Worm (Caenorhabditis elegans) whole organism, L2 larva: Measurements from ENCODE around the gene mrps-12.

ENCODE experiments used
- C34F6.9 ChIP-seq: fragments of 150-350 bp; optimal IDR thresholded peaks from 2 replicates; lab custom pipeline; 2014; ENCODE audit warnings: missing biosample characterization, missing genetic modification characterization
- F13H6.1 ChIP-seq: sonication (generic microtip); optimal IDR thresholded peaks from 2 replicates; lab custom pipeline; 2016; ENCODE audit warnings: missing genetic modification characterization, missing compliant biosample characterization
- ceh-16 ChIP-seq: fragments of 150-350 bp; optimal IDR thresholded peaks from 2 replicates; lab custom pipeline; 2014; ENCODE audit warnings: missing biosample characterization, missing genetic modification characterization
- crh-2 ChIP-seq: sonication (generic microtip); optimal IDR thresholded peaks from 2 replicates; lab custom pipeline; 2017; ENCODE audit warnings: missing biosample characterization, missing genetic modification characterization
- egl-27 ChIP-seq: sonication (generic microtip); optimal IDR thresholded peaks from 3 replicates; lab custom pipeline; 2017; ENCODE audit warnings: missing biosample characterization, missing genetic modification reagents, missing genetic modification characterization
- lin-13 ChIP-seq: fragments of 150-350 bp; optimal IDR thresholded peaks from 2 replicates; lab custom pipeline; 2014; ENCODE audit warnings: missing biosample characterization, missing genetic modification reagents, missing genetic modification characterization
- lsy-2 ChIP-seq, 2 experiments: fragments of 150-350 bp in 1 of 2; sonication (generic microtip) in 1 of 2; optimal IDR thresholded peaks; 2 replicates each; lab custom pipeline; 2014 to 2017; ENCODE audit warnings: missing biosample characterization in 2 of 2, missing genetic modification characterization in 2 of 2
- mab-5 ChIP-seq: fragments of 150-350 bp; optimal IDR thresholded peaks from 2 replicates; lab custom pipeline; 2014; ENCODE audit warnings: missing biosample characterization, missing genetic modification characterization
- mdl-1 ChIP-seq, 2 experiments: fragments of 150-350 bp in 1 of 2; sonication (generic microtip) in 1 of 2; optimal IDR thresholded peaks; 2 replicates each; lab custom pipeline; 2017; ENCODE audit warnings: missing biosample characterization in 2 of 2, missing genetic modification characterization in 2 of 2
- nhr-129 ChIP-seq: fragments of 150-350 bp; optimal IDR thresholded peaks from 2 replicates; lab custom pipeline; 2014; ENCODE audit warnings: missing biosample characterization, missing genetic modification characterization
- nhr-6 ChIP-seq: fragments of 150-350 bp; optimal IDR thresholded peaks from 2 replicates; lab custom pipeline; 2014; ENCODE audit warnings: missing biosample characterization, missing genetic modification characterization
- sem-4 ChIP-seq: fragments of 150-350 bp; optimal IDR thresholded peaks from 2 replicates; lab custom pipeline; 2014; ENCODE audit warnings: missing biosample characterization, missing genetic modification reagents, missing genetic modification characterization
- sma-9 ChIP-seq, 2 experiments: fragments of 150-350 bp in 1 of 2; sonication (generic microtip) in 1 of 2; optimal IDR thresholded peaks; 2 replicates each; lab custom pipeline; 2014 to 2016; ENCODE audit warnings: missing genetic modification characterization in 2 of 2, mild to moderate bottlenecking in 1 of 2, missing biosample characterization in 1 of 2, missing compliant biosample characterization in 1 of 2, missing genetic modification reagents in 1 of 2, moderate library complexity in 1 of 2
- snpc-4 ChIP-seq: fragments of 150-350 bp; optimal IDR thresholded peaks from 2 replicates; lab custom pipeline; 2014; ENCODE audit warnings: missing biosample characterization, missing genetic modification characterization
- unc-55 ChIP-seq: fragments of 150-350 bp; sonication (generic microtip); optimal IDR thresholded peaks from 3 replicates; lab custom pipeline; 2014; ENCODE audit warnings: missing biosample characterization, missing genetic modification reagents, missing genetic modification characterization
- zag-1 ChIP-seq: fragments of 150-350 bp; optimal IDR thresholded peaks from 2 replicates; lab custom pipeline; 2014; ENCODE audit warnings: missing biosample characterization, missing genetic modification characterization

mrps-12 gene

DNA sequence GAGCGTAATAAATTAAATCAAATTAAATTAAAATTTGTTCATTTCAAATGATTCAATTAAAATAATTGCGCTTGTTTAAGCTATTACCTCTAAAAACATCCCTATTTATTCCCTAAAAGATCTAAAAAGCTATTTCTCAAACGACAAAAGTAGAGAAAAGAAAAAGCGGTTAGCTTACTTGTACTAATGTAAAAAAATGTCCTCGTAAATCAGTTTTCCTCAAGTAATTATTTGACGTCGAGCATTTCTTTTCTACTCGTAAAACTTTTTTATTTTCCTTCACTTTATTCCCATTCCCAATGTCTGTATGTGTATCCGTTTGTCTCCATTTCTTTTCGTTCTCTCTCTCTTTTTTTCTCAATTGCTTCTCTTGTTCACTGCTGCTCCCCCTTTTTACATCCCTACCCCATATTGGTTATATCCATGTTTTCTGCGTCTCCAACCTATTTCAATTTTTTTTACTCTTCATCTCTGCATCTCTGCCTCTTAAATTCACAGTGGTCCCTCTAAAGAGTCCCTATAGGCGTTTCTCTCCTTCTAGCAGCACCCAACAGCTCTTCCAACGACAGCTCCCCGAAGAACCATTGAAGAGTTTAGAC is 41.3 kb downstream of the mrps-12 start, which contains the start of gene unc-80:
TSS of gene unc-80 (plus strand) at position 533 of the 599 bp plus-strand sequence.
- TF ChIP-seq mab-5 (tag; lab: Kevin White, UChicago) (no peak), unc-55 (peak; percentile 91), sem-4 (peak; percentile 13), snpc-4 (tag; lab: Kevin White, UChicago) (peak; percentile 27), ceh-16 (no peak), nhr-6 (tag; lab: Kevin White, UChicago) (peak; percentile 37), lsy-2 (tag; optimal IDR thresholded peaks at IDR 0.05; lab: Kevin White, UChicago) (peak; percentile 30 to 68), F13H6.1 (tag; lab: Kevin White, UChicago) (peak; percentile 42), lin-13 (peak; percentile 36), crh-2 (tag; lab: Kevin White, UChicago) (peak; percentile 80), sma-9 (GFP tag; optimal IDR thresholded peaks at IDR 0.05; lab: Kevin White, UChicago) (peak; percentile 62), sma-9 (tag; optimal IDR thresholded peaks at IDR 0.05; lab: Kevin White, UChicago) (no peak), C34F6.9 (peak; percentile 82), zag-1 (peak; percentile 83), egl-27 (tag; lab: Kevin White, UChicago) (peak; percentile 44), nhr-129 (tag; lab: Kevin White, UChicago) (peak; percentile 61), mdl-1 (tag; optimal IDR thresholded peaks at IDR 0.05; lab: Kevin White, UChicago) (no peak)
